Fruit fly (Drosophila melanogaster) whole organism, embryonic: ENCODE measurements around the gene CG32695.

ENCODE experiments used
- CG10209 ChIP-seq: fragments of 200-800 bp; sonication (Bioruptor generic); optimal IDR thresholded peaks from 3 replicates; lab custom pipeline; 2017; ENCODE audit warnings: missing biosample characterization, mild to moderate bottlenecking, missing genetic modification characterization, missing genetic modification reagents
- CG15514 ChIP-seq: fragments of 200-800 bp; sonication (Bioruptor generic); optimal IDR thresholded peaks from 3 replicates; lab custom pipeline; 2017; ENCODE audit warnings: missing biosample characterization, missing genetic modification characterization, mild to moderate bottlenecking, moderate library complexity, missing genetic modification reagents
- CG33557 ChIP-seq: fragments of 200-800 bp; sonication (Bioruptor generic); optimal IDR thresholded peaks from 2 replicates; lab custom pipeline; 2019; ENCODE audit warnings: missing biosample characterization, mild to moderate bottlenecking, missing genetic modification characterization, moderate library complexity
- CG7271 ChIP-seq: fragments of 200-800 bp; sonication (Bioruptor generic); optimal IDR thresholded peaks from 2 replicates; lab custom pipeline; 2018; ENCODE audit warnings: missing biosample characterization, mild to moderate bottlenecking, missing genetic modification characterization, moderate library complexity
- CG7556 ChIP-seq: fragments of 200-800 bp; sonication (Bioruptor generic); optimal IDR thresholded peaks from 2 replicates; lab custom pipeline; 2017; ENCODE audit warnings: missing biosample characterization, mild to moderate bottlenecking, missing genetic modification characterization
- HmgZ ChIP-seq: fragments of 200-800 bp; sonication (Bioruptor generic); optimal IDR thresholded peaks from 2 replicates; lab custom pipeline; 2018; ENCODE audit warnings: missing biosample characterization, mild to moderate bottlenecking, missing genetic modification characterization
- Xbp1 ChIP-seq: fragments of 200-800 bp; sonication (Bioruptor generic); optimal IDR thresholded peaks from 3 replicates; lab custom pipeline; 2016; ENCODE audit warnings: missing biosample characterization, mild to moderate bottlenecking, missing genetic modification characterization
- ara ChIP-seq: fragments of 200-800 bp; sonication (Bioruptor generic); IDR thresholded peaks from 2 replicates; pipeline ENCODE4 v1.3.6; 2022; ENCODE audit warnings: missing biosample characterization, missing genetic modification characterization
- chinmo ChIP-seq: fragments of 200-800 bp; sonication (Bioruptor generic); IDR thresholded peaks from 4 replicates; pipeline ENCODE4 v1.3.6; 2022; ENCODE audit warnings: missing biosample characterization, missing genetic modification characterization; ENCODE audit not compliant: partially characterized antibody
- ems ChIP-seq: fragments of 200-800 bp; sonication (Bioruptor generic); optimal IDR thresholded peaks from 3 replicates; lab custom pipeline; 2016; ENCODE audit warnings: missing biosample characterization, missing genetic modification characterization
- lola ChIP-seq, 3 experiments: fragments of >200 bp in 2 of 3; fragments of 200-800 bp in 1 of 3; sonication (Bioruptor generic) in 1 of 3; optimal IDR thresholded peaks; 2 replicates each; lab custom pipeline; 2017 to 2019; ENCODE audit warnings: missing biosample characterization in 3 of 3, missing genetic modification characterization in 3 of 3, mild to moderate bottlenecking in 1 of 3, moderate library complexity in 1 of 3
- oc ChIP-seq: fragments of 200-800 bp; sonication (Bioruptor generic); optimal IDR thresholded peaks from 2 replicates; lab custom pipeline; 2018; ENCODE audit warnings: missing biosample characterization, mild to moderate bottlenecking, missing genetic modification characterization, moderate library complexity
- pan ChIP-seq, 4 experiments: fragments of >200 bp in 3 of 4; fragments of 200-800 bp in 1 of 4; sonication (Bioruptor generic) in 1 of 4; optimal IDR thresholded peaks in 3 of 4; IDR thresholded peaks in 1 of 4; 2 replicates each; pipeline versions ENCODE4 v1.3.6 to Lab custom; 2017 to 2022; ENCODE audit warnings: missing biosample characterization in 2 of 4, missing genetic modification characterization in 2 of 4, mixed read lengths in 1 of 4
- salm ChIP-seq: fragments of 200-800 bp; sonication (Bioruptor generic); optimal IDR thresholded peaks from 2 replicates; lab custom pipeline; 2018; ENCODE audit warnings: missing biosample characterization, mild to moderate bottlenecking, missing genetic modification characterization

The CG32695 gene

dm6 chrX:9829896-9830295 is 44.0 kb downstream of the CG32695 start (continued):
- no peak for TF ChIP-seq lola (GFP tag; optimal IDR thresholded peaks at IDR 0.05; lab: Kevin White, UChicago)
- TF ChIP-seq pan (optimal IDR thresholded peaks at IDR 0.05; lab: Kevin White, UChicago): no peak
- peak in 1 of 2 experiments; percentile 25 for TF ChIP-seq pan (GFP tag; optimal IDR thresholded peaks at IDR 0.05 in 1 of 2, IDR thresholded peaks at IDR 0.05 in 1 of 2)
- no peak for TF ChIP-seq HmgZ (tag; lab: Kevin White, UChicago)
- no peak for TF ChIP-seq CG7556 (GFP tag; lab: Kevin White, UChicago)
- TF ChIP-seq Xbp1: peak; percentile 26
- no peak for TF ChIP-seq salm (tag; lab: Kevin White, UChicago)
- peak; percentile 1 for TF ChIP-seq CG15514
- TF ChIP-seq CG33557 (GFP tag; lab: Kevin White, UChicago): no peak
- no peak for TF ChIP-seq CG7271 (tag; lab: Kevin White, UChicago)
- no peak for TF ChIP-seq ems (GFP tag; lab: Kevin White, UChicago)
- TF ChIP-seq ara (GFP tag; lab: Robert Waterston, UW): no peak
- TF ChIP-seq CG10209 (GFP tag; lab: Kevin White, UChicago): peak; percentile 8
- TF ChIP-seq chinmo (GFP tag; lab: Robert Waterston, UW): no peak
- TF ChIP-seq oc (tag; lab: Kevin White, UChicago): no peak
- TF ChIP-seq, all 482 proteins: peak for 29
